Fruit fly (Drosophila melanogaster) whole organism, pupa: ENCODE data around the gene gzl.

Experiments
- CG10348 ChIP-seq: fragments of 200-800 bp; sonication (Bioruptor generic); IDR thresholded peaks from 2 replicates; pipeline ENCODE4 v1.3.6; 2022; ENCODE audit warnings: missing biosample characterization, missing genetic modification characterization
- CG12605 ChIP-seq: fragments of 200-800 bp; sonication (Bioruptor generic); IDR thresholded peaks from 2 replicates; pipeline ENCODE4 v1.3.6; 2022; ENCODE audit warnings: missing biosample characterization, missing genetic modification characterization
- CG15710 ChIP-seq: fragments of 200-800 bp; sonication (Bioruptor generic); optimal IDR thresholded peaks from 2 replicates; lab custom pipeline; 2018; ENCODE audit warnings: missing biosample characterization, mild to moderate bottlenecking, missing genetic modification characterization, moderate library complexity
- CG32121 ChIP-seq: fragments of 200-800 bp; sonication (Bioruptor generic); IDR thresholded peaks from 2 replicates; pipeline ENCODE4 v1.3.6; 2022; ENCODE audit warnings: missing biosample characterization, missing genetic modification characterization
- CG34367 ChIP-seq: fragments of 200-800 bp; sonication (Bioruptor generic); optimal IDR thresholded peaks from 2 replicates; lab custom pipeline; 2018; ENCODE audit warnings: missing biosample characterization, mild to moderate bottlenecking, missing genetic modification characterization
- D1 ChIP-seq: fragments of 200-800 bp; sonication (Bioruptor generic); optimal IDR thresholded peaks from 2 replicates; lab custom pipeline; 2018; ENCODE audit warnings: missing biosample characterization, mild to moderate bottlenecking, missing genetic modification characterization, moderate library complexity
- EcR ChIP-seq: fragments of 200-800 bp; sonication (Bioruptor generic); optimal IDR thresholded peaks from 3 replicates; lab custom pipeline; 2019; ENCODE audit warnings: missing biosample characterization, missing genetic modification characterization, mild to moderate bottlenecking, moderate library complexity, missing genetic modification reagents
- Pif1B ChIP-seq: fragments of 200-800 bp; sonication (Bioruptor generic); optimal IDR thresholded peaks from 3 replicates; lab custom pipeline; 2016; ENCODE audit warnings: missing biosample characterization, missing genetic modification characterization
- gl ChIP-seq: fragments of 200-800 bp; sonication (Bioruptor generic); optimal IDR thresholded peaks from 2 replicates; lab custom pipeline; 2018; ENCODE audit warnings: missing biosample characterization, mild to moderate bottlenecking, missing genetic modification characterization

DNA sequence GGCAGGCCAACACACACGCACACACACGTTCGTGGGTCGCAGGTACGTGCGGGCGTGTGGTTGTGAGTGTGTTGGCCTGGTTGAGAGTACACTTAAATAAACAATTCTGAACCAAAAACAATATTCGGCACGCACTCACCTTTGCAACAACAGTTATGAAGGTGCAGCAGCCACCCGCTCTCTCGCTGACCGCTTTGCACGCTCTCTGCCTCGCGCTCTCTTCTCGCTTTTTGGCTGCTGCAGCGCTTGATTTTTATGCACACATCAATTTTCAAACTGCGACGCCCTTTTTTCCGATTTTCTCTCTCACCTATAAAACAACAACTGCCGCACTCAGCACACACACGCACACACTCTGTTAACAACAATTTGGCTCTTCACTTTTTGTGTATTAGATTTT, 22.5 kb downstream of the gzl start:
- TF ChIP-seq CG34367 (tag; lab: Kevin White, UChicago) (no peak), gl (tag; lab: Kevin White, UChicago) (no peak), EcR (GFP tag; lab: Kevin White, UChicago) (no peak), CG10348 (no peak), Pif1B (no peak), D1 (no peak), CG32121 (GFP tag; lab: Robert Waterston, UW) (no peak), CG12605 (GFP tag; lab: Robert Waterston, UW) (no peak), CG15710 (tag; lab: Kevin White, UChicago) (no peak)
